Fruit fly (Drosophila melanogaster) whole organism, adult: ENCODE data around the gene Targ3.

ENCODE experiments used
- CG12768 ChIP-seq: fragments of 200-800 bp; sonication (Bioruptor generic); optimal IDR thresholded peaks from 2 replicates; lab custom pipeline; 2017; ENCODE audit warnings: missing biosample characterization, missing genetic modification characterization, mild to moderate bottlenecking, moderate library complexity, missing genetic modification reagents
- CG14711 ChIP-seq: fragments of 200-800 bp; sonication (Bioruptor generic); optimal IDR thresholded peaks from 2 replicates; lab custom pipeline; 2018; ENCODE audit warnings: missing biosample characterization, mild to moderate bottlenecking, missing genetic modification characterization, moderate library complexity
- CG1620 ChIP-seq: fragments of 200-800 bp; sonication (Bioruptor generic); optimal IDR thresholded peaks from 2 replicates; lab custom pipeline; 2016; ENCODE audit warnings: missing biosample characterization, missing genetic modification characterization
- CG7045 ChIP-seq: fragments of 200-800 bp; sonication (Bioruptor generic); optimal IDR thresholded peaks from 2 replicates; lab custom pipeline; 2017; ENCODE audit warnings: missing biosample characterization, mild to moderate bottlenecking, missing genetic modification characterization
- CG7101 ChIP-seq: fragments of 200-800 bp; sonication (Bioruptor generic); optimal IDR thresholded peaks from 2 replicates; lab custom pipeline; 2018; ENCODE audit warnings: missing biosample characterization, mild to moderate bottlenecking, missing genetic modification characterization, moderate library complexity
- Crg-1 ChIP-seq: fragments of 200-800 bp; sonication (Bioruptor generic); optimal IDR thresholded peaks from 2 replicates; lab custom pipeline; 2016; ENCODE audit warnings: missing biosample characterization, missing genetic modification characterization
- bab1 ChIP-seq: fragments of 200-800 bp; sonication (Bioruptor generic); optimal IDR thresholded peaks from 3 replicates; lab custom pipeline; 2019; ENCODE audit warnings: missing biosample characterization, mild to moderate bottlenecking, missing genetic modification characterization, moderate library complexity
- cnc ChIP-seq, 2 experiments: fragments of >200 bp; optimal IDR thresholded peaks; 2 replicates each; lab custom pipeline; 2017
- kay ChIP-seq: fragments of 200-800 bp; sonication (Bioruptor generic); peaks from one replicate; lab custom pipeline; 2016; ENCODE audit warnings: missing biosample characterization, missing genetic modification characterization, borderline replicate concordance
- ovo ChIP-seq: fragments of 200-800 bp; sonication (Bioruptor generic); optimal IDR thresholded peaks from 2 replicates; lab custom pipeline; 2016; ENCODE audit warnings: missing biosample characterization, missing genetic modification characterization
- toe ChIP-seq: fragments of 200-800 bp; sonication (Bioruptor generic); optimal IDR thresholded peaks from 2 replicates; lab custom pipeline; 2016; ENCODE audit warnings: missing biosample characterization, missing genetic modification characterization

DNA sequence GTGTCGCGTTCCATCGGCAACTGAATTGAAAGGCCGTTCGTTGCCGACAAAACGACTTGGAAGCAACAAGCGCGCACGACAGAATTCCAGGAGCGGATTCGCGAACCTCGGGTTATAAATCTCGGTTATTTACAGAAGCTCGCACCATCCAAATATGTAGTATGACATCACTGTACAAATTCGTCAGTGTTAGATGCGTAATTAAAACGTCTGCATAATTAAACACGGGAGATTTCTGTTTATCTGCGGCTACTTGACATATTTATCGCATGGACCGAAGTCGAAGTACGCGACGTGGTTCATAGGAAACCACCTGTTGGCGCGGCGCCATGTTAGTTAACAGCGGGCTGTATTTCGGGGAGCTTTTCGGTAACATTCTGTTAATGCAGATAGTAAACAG lies 24.7 kb upstream of the Targ3 start, which contains the start of gene Ac78C:
- peak; percentile 67 for TF ChIP-seq ovo (GFP tag; lab: Kevin White, UChicago)
- TF ChIP-seq CG7101 (tag; lab: Kevin White, UChicago), result peak; percentile 83
- no peak for TF ChIP-seq kay (GFP tag; lab: Kevin White, UChicago)
- TF ChIP-seq toe (GFP tag; lab: Kevin White, UChicago), result peak; percentile 88
- TF ChIP-seq CG14711 (tag; lab: Kevin White, UChicago), result peak; percentile 74
- peak; percentile 75 for TF ChIP-seq bab1 (GFP tag; lab: Kevin White, UChicago)
- TF ChIP-seq cnc (optimal IDR thresholded peaks at IDR 0.05; lab: Kevin White, UChicago), result no peak
- peak; percentile 75 for TF ChIP-seq CG1620 (GFP tag; lab: Kevin White, UChicago)
- peak; percentile 95 for TF ChIP-seq CG12768 (GFP tag; lab: Kevin White, UChicago)
- TF ChIP-seq CG7045 (GFP tag; lab: Kevin White, UChicago), result peak; percentile 88
- peak; percentile 70 for TF ChIP-seq Crg-1
